Worm (Caenorhabditis elegans) whole organism, midembryonic: ENCODE measurements around the gene rbr-2.

Source experiments
- T22C8.4 ChIP-seq: fragments of 200-800 bp; sonication (Bioruptor generic); IDR thresholded peaks from 2 replicates; pipeline ENCODE4 v1.3.6; 2022; ENCODE audit warnings: missing genetic modification characterization, missing compliant biosample characterization
- ref-1 ChIP-seq: fragments of 200-800 bp; sonication (Bioruptor generic); conservative IDR thresholded peaks from 2 replicates; pipeline ENCODE4 v1.3.6; 2022; ENCODE audit warnings: missing genetic modification reagents, missing genetic modification characterization, missing compliant biosample characterization
- ztf-29 ChIP-seq: fragments of 200-800 bp; sonication (Bioruptor generic); IDR thresholded peaks from 2 replicates; pipeline ENCODE4 v1.3.6; 2022; ENCODE audit warnings: missing genetic modification reagents, missing genetic modification characterization, missing compliant biosample characterization

DNA sequence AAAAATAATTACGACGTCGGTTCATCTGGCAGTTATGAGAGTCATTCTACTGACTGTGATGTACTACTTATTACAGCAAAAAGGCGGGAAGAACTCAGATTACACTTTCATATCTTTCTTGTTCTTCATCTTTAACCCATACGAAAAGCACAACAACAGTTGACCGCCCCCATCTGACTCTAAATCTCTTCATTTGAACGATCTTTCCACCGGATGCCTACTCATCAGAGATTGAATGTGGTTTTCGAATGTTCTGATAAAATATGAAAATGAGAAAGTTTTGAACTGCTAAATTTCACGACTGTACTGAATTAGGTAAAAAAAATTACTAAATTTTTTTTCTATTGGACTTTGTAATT, 38.3 kb downstream of the rbr-2 start, which contains the start of gene sri-19:
- no peak for TF ChIP-seq T22C8.4 (GFP tag; lab: Robert Waterston, UW)
- no peak for TF ChIP-seq ztf-29 (GFP tag; lab: Robert Waterston, UW)
- TF ChIP-seq ref-1 (GFP tag; lab: Robert Waterston, UW) = no peak
